Fruit fly (Drosophila melanogaster): Measurements from ENCODE around the gene Mulk.

DNA sequence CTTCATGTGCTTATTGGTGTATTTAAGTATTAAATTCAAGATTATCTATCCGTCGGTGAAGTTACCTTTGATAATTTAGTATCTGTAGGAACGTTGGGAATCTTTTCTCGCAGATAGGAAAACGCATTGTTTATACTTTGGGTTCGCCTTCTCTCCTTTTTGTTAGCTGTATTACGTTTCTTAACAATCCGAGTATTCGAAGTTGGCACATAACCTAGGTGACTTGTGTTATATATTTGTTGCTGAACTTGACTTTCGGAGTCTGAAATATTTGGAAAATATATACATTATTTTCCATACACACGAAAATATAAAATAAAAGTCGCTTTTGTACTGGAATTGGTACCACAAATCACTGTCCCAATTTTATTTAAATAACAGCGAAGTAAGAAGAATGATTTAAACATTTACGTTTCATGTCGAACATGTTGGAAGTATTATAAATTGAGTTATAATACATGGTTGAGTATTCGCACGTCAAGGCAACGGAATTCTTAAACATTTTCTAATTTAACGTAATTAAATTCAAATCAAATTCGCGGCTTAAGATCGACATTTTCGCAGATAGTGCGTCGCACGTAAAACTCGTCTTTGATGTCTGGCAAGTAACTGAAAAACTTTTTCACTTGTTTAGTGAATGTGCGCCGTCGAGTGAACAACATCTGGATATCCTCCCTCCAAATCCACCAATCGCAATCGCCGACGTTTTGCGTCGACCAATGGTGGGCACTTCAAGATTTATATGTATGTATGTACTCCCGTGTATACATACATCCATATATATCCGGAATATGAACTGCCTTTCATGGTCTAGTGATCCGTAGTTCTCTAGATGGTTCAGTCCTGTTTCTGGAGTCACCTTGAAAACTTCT is 25.2 kb downstream of the Mulk start, which contains the start of gene Hand:
- TF ChIP-seq EcR (GFP tag; optimal IDR thresholded peaks at IDR 0.05) (no peak), CG4496 (GFP tag; IDR thresholded peaks at IDR 0.05) (no peak), CG14655 (GFP tag; optimal IDR thresholded peaks at IDR 0.05) (no peak), CG10348 (GFP tag; IDR thresholded peaks at IDR 0.05) (no peak)

Measured in whole organism, pupa.